Worm (Caenorhabditis elegans) whole organism, L1 larva: ENCODE measurements around the gene F57C2.4.

Experiments
- C04F5.9 ChIP-seq: sonication (generic microtip); optimal IDR thresholded peaks from 2 replicates; lab custom pipeline; 2016; ENCODE audit warnings: missing genetic modification characterization, missing compliant biosample characterization
- C16A3.4 ChIP-seq: fragments of 150-350 bp; optimal IDR thresholded peaks from 2 replicates; lab custom pipeline; 2014; ENCODE audit warnings: missing biosample characterization, missing genetic modification characterization
- C34B4.2 ChIP-seq: sonication (generic microtip); optimal IDR thresholded peaks from 2 replicates; lab custom pipeline; 2017; ENCODE audit warnings: mild to moderate bottlenecking, missing genetic modification characterization, missing compliant biosample characterization
- F16B12.6 ChIP-seq: fragments of 150-350 bp; optimal IDR thresholded peaks from 2 replicates; lab custom pipeline; 2014; ENCODE audit warnings: missing biosample characterization, missing genetic modification characterization
- Y116A8C.19 ChIP-seq: sonication (generic microtip); optimal IDR thresholded peaks from 2 replicates; lab custom pipeline; 2016; ENCODE audit warnings: missing compliant biosample characterization, missing genetic modification characterization, borderline replicate concordance
- aha-1 ChIP-seq: fragments of 150-350 bp; optimal IDR thresholded peaks from 2 replicates; lab custom pipeline; 2014; ENCODE audit warnings: missing biosample characterization, missing genetic modification characterization
- aly-2 ChIP-seq: fragments of 150-350 bp; optimal IDR thresholded peaks from 2 replicates; lab custom pipeline; 2014; ENCODE audit warnings: missing biosample characterization, missing genetic modification characterization
- blmp-1 ChIP-seq: fragments of 150-350 bp; optimal IDR thresholded peaks from 2 replicates; lab custom pipeline; 2014; ENCODE audit warnings: missing biosample characterization, missing genetic modification characterization
- ceh-63 ChIP-seq: fragments of 200-800 bp; sonication (Bioruptor generic); optimal IDR thresholded peaks from 2 replicates; lab custom pipeline; 2018; ENCODE audit warnings: mild to moderate bottlenecking, missing genetic modification characterization, missing compliant biosample characterization
- ceh-82 ChIP-seq, 3 experiments: fragments of 150-350 bp in 1 of 3; sonication (generic microtip) in 2 of 3; optimal IDR thresholded peaks; 2 replicates each; lab custom pipeline; 2014 to 2017; ENCODE audit warnings: missing biosample characterization in 3 of 3, missing genetic modification characterization in 3 of 3
- ceh-88 ChIP-seq: fragments of 200-800 bp; sonication (Bioruptor generic); IDR thresholded peaks from 2 replicates; pipeline ENCODE4 v1.3.6; 2022; ENCODE audit warnings: missing genetic modification characterization, missing compliant biosample characterization
- ceh-90 ChIP-seq: sonication (generic microtip); optimal IDR thresholded peaks from 2 replicates; lab custom pipeline; 2016; ENCODE audit warnings: missing genetic modification characterization, missing compliant biosample characterization
- ces-1 ChIP-seq: fragments of 150-350 bp; optimal IDR thresholded peaks from 2 replicates; lab custom pipeline; 2014; ENCODE audit warnings: missing biosample characterization, missing genetic modification reagents, missing genetic modification characterization
- efl-3 ChIP-seq: fragments of 200-800 bp; sonication (Bioruptor generic); optimal IDR thresholded peaks from 2 replicates; lab custom pipeline; 2018; ENCODE audit warnings: mild to moderate bottlenecking, missing genetic modification characterization, missing compliant biosample characterization
- elt-2 ChIP-seq: sonication (generic microtip); optimal IDR thresholded peaks from 2 replicates; lab custom pipeline; 2016; ENCODE audit warnings: missing genetic modification characterization, mild to moderate bottlenecking, inconsistent platforms, missing compliant biosample characterization, missing genetic modification reagents
- elt-3 ChIP-seq, 6 experiments: fragments of 150-350 bp in 1 of 6; sonication (generic microtip); optimal IDR thresholded peaks; 2 replicates each; lab custom pipeline; 2017 to 2018; ENCODE audit warnings: missing biosample characterization in 6 of 6, missing genetic modification characterization in 6 of 6, inconsistent platforms in 1 of 6
- ets-5 ChIP-seq: fragments of 200-800 bp; sonication (Bioruptor generic); IDR thresholded peaks from 2 replicates; pipeline ENCODE4 v1.3.6; 2022; ENCODE audit warnings: missing genetic modification characterization, missing compliant biosample characterization
- fkh-10 ChIP-seq: sonication (generic microtip); optimal IDR thresholded peaks from 2 replicates; lab custom pipeline; 2017; ENCODE audit warnings: missing biosample characterization, missing genetic modification reagents, missing genetic modification characterization
- fos-1 ChIP-seq: fragments of 150-350 bp; optimal IDR thresholded peaks from 2 replicates; lab custom pipeline; 2014; ENCODE audit warnings: missing biosample characterization, missing genetic modification characterization
- grh-1 ChIP-seq: fragments of 200-800 bp; sonication (Bioruptor generic); IDR thresholded peaks from 2 replicates; pipeline ENCODE4 v1.3.6; 2022; ENCODE audit warnings: missing genetic modification reagents, missing genetic modification characterization, missing compliant biosample characterization
- hlh-4 ChIP-seq: sonication (generic microtip); optimal IDR thresholded peaks from 2 replicates; lab custom pipeline; 2016; ENCODE audit warnings: mild to moderate bottlenecking, missing genetic modification characterization, missing compliant biosample characterization
- hpl-2 ChIP-seq: fragments of 150-350 bp; optimal IDR thresholded peaks from 2 replicates; lab custom pipeline; 2014; ENCODE audit warnings: missing biosample characterization, missing genetic modification reagents, missing genetic modification characterization
- irx-1 ChIP-seq: sonication (generic microtip); optimal IDR thresholded peaks from 2 replicates; lab custom pipeline; 2016; ENCODE audit warnings: missing genetic modification characterization, missing compliant biosample characterization
- isw-1 ChIP-seq: fragments of 200-800 bp; sonication (Bioruptor generic); IDR thresholded peaks from 2 replicates; pipeline ENCODE4 v1.3.6; 2022; ENCODE audit warnings: missing genetic modification characterization, missing compliant biosample characterization
- lin-13 ChIP-seq: fragments of 150-350 bp; optimal IDR thresholded peaks from 2 replicates; lab custom pipeline; 2014; ENCODE audit warnings: missing biosample characterization, missing genetic modification reagents, missing genetic modification characterization
- lin-14 ChIP-seq: fragments of 200-800 bp; sonication (Bioruptor generic); optimal IDR thresholded peaks from 2 replicates; lab custom pipeline; 2018; ENCODE audit warnings: mild to moderate bottlenecking, missing genetic modification characterization, moderate library complexity, missing compliant biosample characterization
- lin-35 ChIP-seq, 2 experiments: fragments of 150-350 bp; optimal IDR thresholded peaks; 2 replicates each; lab custom pipeline; 2014; ENCODE audit warnings: missing biosample characterization in 2 of 2, missing genetic modification characterization in 2 of 2, missing genetic modification reagents in 2 of 2
- lir-3 ChIP-seq: sonication (generic microtip); optimal IDR thresholded peaks from 2 replicates; lab custom pipeline; 2016; ENCODE audit warnings: mild to moderate bottlenecking, missing genetic modification characterization, moderate library complexity, missing compliant biosample characterization; ENCODE audit not compliant: poor library complexity
- lsy-2 ChIP-seq, 2 experiments: fragments of 150-350 bp; optimal IDR thresholded peaks; 2 replicates each; lab custom pipeline; 2014; ENCODE audit warnings: missing biosample characterization in 2 of 2, missing genetic modification characterization in 2 of 2
- mab-9 ChIP-seq: fragments of 200-800 bp; sonication (Bioruptor generic); IDR thresholded peaks from 2 replicates; pipeline ENCODE4 v1.3.6; 2022; ENCODE audit warnings: missing genetic modification reagents, missing genetic modification characterization, missing compliant biosample characterization
- mdl-1 ChIP-seq, 2 experiments: fragments of 150-350 bp; optimal IDR thresholded peaks; 2 replicates each; lab custom pipeline; 2014 to 2017; ENCODE audit warnings: missing biosample characterization in 2 of 2, missing genetic modification characterization in 2 of 2, inconsistent platforms in 1 of 2
- mef-2 ChIP-seq: fragments of 150-350 bp; optimal IDR thresholded peaks from 2 replicates; lab custom pipeline; 2014; ENCODE audit warnings: missing biosample characterization, missing genetic modification characterization
- nhr-20 ChIP-seq: sonication (generic microtip); optimal IDR thresholded peaks from 2 replicates; lab custom pipeline; 2016; ENCODE audit warnings: mild to moderate bottlenecking, missing genetic modification characterization, missing compliant biosample characterization
- nhr-237 ChIP-seq: fragments of 150-350 bp; optimal IDR thresholded peaks from 2 replicates; lab custom pipeline; 2014; ENCODE audit warnings: missing biosample characterization, missing genetic modification characterization
- nhr-28 ChIP-seq: fragments of 150-350 bp; optimal IDR thresholded peaks from 2 replicates; lab custom pipeline; 2014; ENCODE audit warnings: missing biosample characterization, missing genetic modification characterization
- nhr-47 ChIP-seq: sonication (generic microtip); optimal IDR thresholded peaks from 2 replicates; lab custom pipeline; 2016; ENCODE audit warnings: mild to moderate bottlenecking, missing genetic modification characterization, moderate library complexity, missing compliant biosample characterization
- nhr-71 ChIP-seq: sonication (generic microtip); optimal IDR thresholded peaks from 2 replicates; lab custom pipeline; 2016; ENCODE audit warnings: mild to moderate bottlenecking, missing genetic modification characterization, moderate library complexity, missing compliant biosample characterization
- nhr-84 ChIP-seq: sonication (generic microtip); optimal IDR thresholded peaks from 2 replicates; lab custom pipeline; 2017; ENCODE audit warnings: missing biosample characterization, missing genetic modification characterization
- nhr-90 ChIP-seq: sonication (generic microtip); optimal IDR thresholded peaks from 2 replicates; lab custom pipeline; 2016; ENCODE audit warnings: mild to moderate bottlenecking, missing genetic modification characterization, missing compliant biosample characterization; ENCODE audit not compliant: poor library complexity
- pag-3 ChIP-seq: sonication (generic microtip); optimal IDR thresholded peaks from 2 replicates; lab custom pipeline; 2017; ENCODE audit warnings: missing genetic modification characterization, mild to moderate bottlenecking, missing compliant biosample characterization, antibody characterized with exemption, borderline replicate concordance; ENCODE audit not compliant: insufficient read depth
- pax-3 ChIP-seq: fragments of 200-800 bp; sonication (Bioruptor generic); optimal IDR thresholded peaks from 2 replicates; lab custom pipeline; 2018; ENCODE audit warnings: mild to moderate bottlenecking, missing genetic modification characterization, moderate library complexity, missing compliant biosample characterization
- pqm-1 ChIP-seq: sonication (generic microtip); optimal IDR thresholded peaks from 3 replicates; lab custom pipeline; 2017; ENCODE audit warnings: missing biosample characterization, missing genetic modification characterization
- skn-1 ChIP-seq: fragments of 150-350 bp; optimal IDR thresholded peaks from 2 replicates; lab custom pipeline; 2014; ENCODE audit warnings: missing biosample characterization, missing genetic modification characterization
- snu-23 ChIP-seq: sonication (generic microtip); optimal IDR thresholded peaks from 2 replicates; lab custom pipeline; 2016; ENCODE audit warnings: missing genetic modification characterization, missing compliant biosample characterization
- sox-4 ChIP-seq: sonication (generic microtip); optimal IDR thresholded peaks from 2 replicates; lab custom pipeline; 2016; ENCODE audit warnings: missing genetic modification characterization, missing compliant biosample characterization
- sup-37 ChIP-seq: fragments of 200-800 bp; sonication (Bioruptor generic); optimal IDR thresholded peaks from 2 replicates; lab custom pipeline; 2018; ENCODE audit warnings: mild to moderate bottlenecking, missing genetic modification characterization, missing compliant biosample characterization
- swsn-7 ChIP-seq: sonication (generic microtip); optimal IDR thresholded peaks from 2 replicates; lab custom pipeline; 2016; ENCODE audit warnings: missing genetic modification characterization, missing compliant biosample characterization
- unc-130 ChIP-seq: fragments of 150-350 bp; optimal IDR thresholded peaks from 2 replicates; lab custom pipeline; 2017; ENCODE audit warnings: missing biosample characterization, missing genetic modification characterization, inconsistent platforms
- unc-30 ChIP-seq: sonication (generic microtip); optimal IDR thresholded peaks from 2 replicates; lab custom pipeline; 2017; ENCODE audit warnings: missing biosample characterization, missing genetic modification characterization
- vab-15 ChIP-seq: sonication (generic microtip); optimal IDR thresholded peaks from 2 replicates; lab custom pipeline; 2017; ENCODE audit warnings: missing genotype, mild to moderate bottlenecking, missing genetic modification characterization, missing compliant biosample characterization
- xbp-1 ChIP-seq: sonication (generic microtip); optimal IDR thresholded peaks from 2 replicates; lab custom pipeline; 2016; ENCODE audit warnings: missing genetic modification characterization, missing compliant biosample characterization
- zip-4 ChIP-seq: fragments of 200-800 bp; sonication (Bioruptor generic); optimal IDR thresholded peaks from 2 replicates; lab custom pipeline; 2018; ENCODE audit warnings: mild to moderate bottlenecking, missing genetic modification characterization, moderate library complexity, missing compliant biosample characterization
- ztf-11 ChIP-seq, 2 experiments: sonication (generic microtip); optimal IDR thresholded peaks; 2 replicates each; lab custom pipeline; 2016 to 2017; ENCODE audit warnings: missing genetic modification characterization in 2 of 2, missing biosample characterization in 1 of 2, missing compliant biosample characterization in 1 of 2

Gene F57C2.4

ce11 chrII:14488661-14489060 is 36.5 kb upstream of the F57C2.4 start, which contains the start of gene usp-14 (continued):
- TF ChIP-seq nhr-84 (tag; lab: Kevin White, UChicago) = no peak
- TF ChIP-seq fkh-10 (GFP tag; lab: Kevin White, UChicago) = no peak
- TF ChIP-seq sup-37 = no peak
- TF ChIP-seq skn-1 = peak; percentile 96
- TF ChIP-seq snu-23 (GFP tag; lab: Kevin White, UChicago) = peak; percentile 72
- peak; percentile 0 for TF ChIP-seq pax-3 (tag; lab: Kevin White, UChicago)
- TF ChIP-seq elt-2 (tag; lab: Kevin White, UChicago) = no peak
- TF ChIP-seq pag-3 (tag; lab: Kevin White, UChicago) = no peak
- TF ChIP-seq irx-1 (tag; lab: Kevin White, UChicago) = peak; percentile 51
- TF ChIP-seq mef-2 = no peak
- peak; percentile 70 to 78 for TF ChIP-seq lsy-2 (tag; optimal IDR thresholded peaks at IDR 0.05; lab: Kevin White, UChicago)
- no peak for TF ChIP-seq ets-5
- peak; percentile 8 for TF ChIP-seq lir-3 (tag; lab: Kevin White, UChicago)
- no peak for TF ChIP-seq Y116A8C.19 (tag; lab: Kevin White, UChicago)
- peak; percentile 38 for TF ChIP-seq C16A3.4 (tag; lab: Kevin White, UChicago)
- no peak for TF ChIP-seq aha-1 (tag; lab: Kevin White, UChicago)
- TF ChIP-seq ceh-88 = no peak
- TF ChIP-seq fos-1 = no peak
- peak; percentile 30 for TF ChIP-seq unc-130 (tag; lab: Kevin White, UChicago)
- TF ChIP-seq lin-35 (GFP tag; optimal IDR thresholded peaks at IDR 0.05; lab: Kevin White, UChicago) = peak; percentile 82 to 90
- TF ChIP-seq vab-15 (tag; lab: Kevin White, UChicago) = no peak
- TF ChIP-seq nhr-90 (tag; lab: Kevin White, UChicago) = peak; percentile 70
- TF ChIP-seq ceh-82 (tag; optimal IDR thresholded peaks at IDR 0.05; lab: Kevin White, UChicago) = peak in 2 of 3 experiments; percentile 48 to 51
- peak; percentile 50 for TF ChIP-seq zip-4 (GFP tag; lab: Kevin White, UChicago)
- TF ChIP-seq aly-2 (tag; lab: Kevin White, UChicago) = no peak
- no peak for TF ChIP-seq mab-9
- no peak for TF ChIP-seq lin-13 (GFP tag; lab: Kevin White, UChicago)
- TF ChIP-seq nhr-47 = peak; percentile 73
- TF ChIP-seq elt-3 (tag; optimal IDR thresholded peaks at IDR 0.05; lab: Kevin White, UChicago) = peak in 1 of 6 experiments; percentile 21
- peak; percentile 69 for TF ChIP-seq blmp-1 (tag; lab: Kevin White, UChicago)
- TF ChIP-seq pqm-1 (tag; lab: Kevin White, UChicago) = no peak
- TF ChIP-seq lin-14 (GFP tag; lab: Kevin White, UChicago) = peak; percentile 91
- TF ChIP-seq C34B4.2 = no peak
- no peak for TF ChIP-seq ceh-90
- TF ChIP-seq ceh-63 = no peak
- TF ChIP-seq hlh-4 (tag; lab: Kevin White, UChicago) = no peak
- TF ChIP-seq efl-3 (GFP tag; lab: Kevin White, UChicago) = no peak
- peak; percentile 66 for TF ChIP-seq swsn-7 (tag; lab: Kevin White, UChicago)
- no peak for TF ChIP-seq nhr-237 (tag; lab: Kevin White, UChicago)
- peak in 1 of 2 experiments; percentile 52 for TF ChIP-seq mdl-1 (tag; optimal IDR thresholded peaks at IDR 0.05; lab: Kevin White, UChicago)
- peak; percentile 67 for TF ChIP-seq nhr-20 (tag; lab: Kevin White, UChicago)
- TF ChIP-seq ztf-11 (tag; optimal IDR thresholded peaks at IDR 0.05; lab: Kevin White, UChicago) = no peak
- TF ChIP-seq F16B12.6 (tag; lab: Kevin White, UChicago) = peak; percentile 47
- no peak for TF ChIP-seq C04F5.9 (tag; lab: Kevin White, UChicago)
- peak; percentile 45 for TF ChIP-seq isw-1 (GFP tag; lab: Robert Waterston, UW)
- TF ChIP-seq nhr-71 = peak; percentile 74
- peak; percentile 63 for TF ChIP-seq xbp-1 (tag; lab: Kevin White, UChicago)
- no peak for TF ChIP-seq unc-30
- peak; percentile 37; the same call in 1 of the 2 replicates for TF ChIP-seq grh-1 (GFP tag; lab: Robert Waterston, UW)
- no peak for TF ChIP-seq sox-4
- TF ChIP-seq hpl-2 (GFP tag; lab: Kevin White, UChicago) = no peak
- no peak for TF ChIP-seq ces-1
- no peak for TF ChIP-seq nhr-28 (tag; lab: Kevin White, UChicago)
